Worm (Caenorhabditis elegans): ENCODE data around the gene nspa-8.

Gene nspa-8

ce11 chrV:14841660-14842059 is 14.8 kb upstream of the nspa-8 start:
- TF ChIP-seq nhr-179 (tag; optimal IDR thresholded peaks at IDR 0.05) (no peak), nhr-120 (GFP tag; IDR thresholded peaks at IDR 0.05) (no peak), ztf-22 (GFP tag; optimal IDR thresholded peaks at IDR 0.05) (no peak), snpc-1.3 (tag; optimal IDR thresholded peaks at IDR 0.05; ENCODE audit: insufficient read depth) (no peak), nfyb-1 (GFP tag; IDR thresholded peaks at IDR 0.05) (no peak), ztf-3 (GFP tag; optimal IDR thresholded peaks at IDR 0.05) (no peak), bed-1 (GFP tag; IDR thresholded peaks at IDR 0.05) (no peak), F22D6.2 (tag; optimal IDR thresholded peaks at IDR 0.05) (no peak), mel-28 (tag; optimal IDR thresholded peaks at IDR 0.05; ENCODE audit: borderline replicate concordance) (no peak), nfya-2 (GFP tag; IDR thresholded peaks at IDR 0.05) (no peak), F49E8.2 (tag; optimal IDR thresholded peaks at IDR 0.05; ENCODE audit: insufficient read depth) (no peak), chd-7 (tag; optimal IDR thresholded peaks at IDR 0.05) (no peak), lag-1 (GFP tag; IDR thresholded peaks at IDR 0.05) (no peak), nfya-1 (tag; optimal IDR thresholded peaks at IDR 0.05; ENCODE audit: borderline replicate concordance, insufficient read depth) (no peak), attf-3 (GFP tag; conservative IDR thresholded peaks at IDR 0.05) (no peak), ceh-27 (GFP tag; optimal IDR thresholded peaks at IDR 0.05) (no peak), let-607 (tag; optimal IDR thresholded peaks at IDR 0.05) (no peak), attf-6 (GFP tag; IDR thresholded peaks at IDR 0.05) (no peak), hmg-1.2 (GFP tag; IDR thresholded peaks at IDR 0.05) (no peak)

ce11 chrV:14838130-14838529 is 11.3 kb upstream of the nspa-8 start:
- TF ChIP-seq ztf-25 (GFP tag; IDR thresholded peaks at IDR 0.05), result no peak
- TF ChIP-seq rpc-1 (optimal IDR thresholded peaks at IDR 0.05), result no peak
- no peak for TF ChIP-seq rpc-1 (tag; optimal IDR thresholded peaks at IDR 0.05)
- TF ChIP-seq nhr-120 (GFP tag; IDR thresholded peaks at IDR 0.05), result no peak
- TF ChIP-seq lsy-27 (tag; optimal IDR thresholded peaks at IDR 0.05; ENCODE audit: borderline replicate concordance, insufficient read depth), result no peak
- no peak for TF ChIP-seq zfh-2 (GFP tag; conservative IDR thresholded peaks at IDR 0.05)
- TF ChIP-seq cebp-1 (GFP tag; IDR thresholded peaks at IDR 0.05), result no peak
- TF ChIP-seq cebp-1 (tag; optimal IDR thresholded peaks at IDR 0.05), result no peak
- TF ChIP-seq die-1 (tag; optimal IDR thresholded peaks at IDR 0.05), result no peak
- TF ChIP-seq sea-2 (GFP tag; IDR thresholded peaks at IDR 0.05), result no peak
- no peak for TF ChIP-seq nfya-1 (tag; optimal IDR thresholded peaks at IDR 0.05; ENCODE audit: borderline replicate concordance, insufficient read depth)
- no peak for TF ChIP-seq ceh-58 (GFP tag; IDR thresholded peaks at IDR 0.05)

ce11 chrV:14835075-14835991 is 8.5 kb upstream of the nspa-8 start:
- TF ChIP-seq lsl-1 (GFP tag; optimal IDR thresholded peaks at IDR 0.05), result peak; percentile 72
- peak; percentile 18 for TF ChIP-seq dpl-1 (GFP tag; optimal IDR thresholded peaks at IDR 0.05)
- TF ChIP-seq F52B5.7 (tag; optimal IDR thresholded peaks at IDR 0.05), result no peak
- no peak for TF ChIP-seq attf-5 (GFP tag; optimal IDR thresholded peaks at IDR 0.05)
- TF ChIP-seq attf-3 (GFP tag; conservative IDR thresholded peaks at IDR 0.05), result no peak
- no peak for TF ChIP-seq cebp-2 (GFP tag; IDR thresholded peaks at IDR 0.05)
- TF ChIP-seq ztf-22 (GFP tag; optimal IDR thresholded peaks at IDR 0.05), result no peak
- TF ChIP-seq tlf-1 (GFP tag; optimal IDR thresholded peaks at IDR 0.05), result peak; percentile 51
- no peak for TF ChIP-seq mcd-1 (GFP tag; IDR thresholded peaks at IDR 0.05)
- TF ChIP-seq him-1 (tag; optimal IDR thresholded peaks at IDR 0.05), result no peak
- no peak for TF ChIP-seq hrde-1 (tag; optimal IDR thresholded peaks at IDR 0.05; ENCODE audit: borderline replicate concordance)
- no peak for TF ChIP-seq let-607 (tag; optimal IDR thresholded peaks at IDR 0.05)
- no peak for TF ChIP-seq egl-18 (GFP tag; IDR thresholded peaks at IDR 0.05)
- TF ChIP-seq egl-44 (GFP tag; IDR thresholded peaks at IDR 0.05), result no peak
- TF ChIP-seq nhr-90 (tag; optimal IDR thresholded peaks at IDR 0.05), result no peak
- 0 out of 2 replicates have a peak, but pooled peaks have one; percentile 21 for TF ChIP-seq dox-1 (GFP tag; IDR thresholded peaks at IDR 0.05)
- no peak for TF ChIP-seq chd-7 (tag; optimal IDR thresholded peaks at IDR 0.05)
- no peak for TF ChIP-seq lin-35 (GFP tag; optimal IDR thresholded peaks at IDR 0.05)
- no peak for TF ChIP-seq ceh-79 (tag; optimal IDR thresholded peaks at IDR 0.05)
